Worm (Caenorhabditis elegans) whole organism, L2 larva: ENCODE measurements around the gene C18B10.6.

Source experiments
- aly-2 ChIP-seq: fragments of 150-350 bp; optimal IDR thresholded peaks from 2 replicates; lab custom pipeline; 2014; ENCODE audit warnings: missing biosample characterization, missing genetic modification characterization
- ama-1 ChIP-seq: fragments of 150-350 bp; optimal IDR thresholded peaks from 2 replicates; lab custom pipeline; 2018; ENCODE audit warnings: inconsistent platforms
- ceh-82 ChIP-seq: fragments of 150-350 bp; optimal IDR thresholded peaks from 2 replicates; lab custom pipeline; 2014; ENCODE audit warnings: missing biosample characterization, missing genetic modification characterization
- elt-1 ChIP-seq: fragments of 150-350 bp; optimal IDR thresholded peaks from 2 replicates; lab custom pipeline; 2014; ENCODE audit warnings: missing biosample characterization, missing genetic modification characterization
- lin-13 ChIP-seq: fragments of 150-350 bp; optimal IDR thresholded peaks from 2 replicates; lab custom pipeline; 2014; ENCODE audit warnings: missing biosample characterization, missing genetic modification reagents, missing genetic modification characterization
- lsy-2 ChIP-seq, 2 experiments: fragments of 150-350 bp in 1 of 2; sonication (generic microtip) in 1 of 2; optimal IDR thresholded peaks; 2 replicates each; lab custom pipeline; 2014 to 2017; ENCODE audit warnings: missing biosample characterization in 2 of 2, missing genetic modification characterization in 2 of 2
- mbf-1 ChIP-seq: sonication (generic microtip); optimal IDR thresholded peaks from 2 replicates; lab custom pipeline; 2017; ENCODE audit warnings: missing biosample characterization, missing genetic modification characterization
- nhr-11 ChIP-seq: fragments of 150-350 bp; optimal IDR thresholded peaks from 2 replicates; lab custom pipeline; 2014; ENCODE audit warnings: missing biosample characterization, missing genetic modification characterization
- nhr-21 ChIP-seq: fragments of 150-350 bp; optimal IDR thresholded peaks from 2 replicates; lab custom pipeline; 2014; ENCODE audit warnings: missing biosample characterization, missing genetic modification characterization
- snpc-4 ChIP-seq: fragments of 150-350 bp; optimal IDR thresholded peaks from 2 replicates; lab custom pipeline; 2014; ENCODE audit warnings: missing biosample characterization, missing genetic modification characterization
- unc-39 ChIP-seq: fragments of 150-350 bp; optimal IDR thresholded peaks from 2 replicates; lab custom pipeline; 2014; ENCODE audit warnings: missing biosample characterization, missing genetic modification characterization

ce11 chrV:7446965-7447364 lies 33.9 kb downstream of the C18B10.6 start, which contains the start of gene F25E5.5:
- TF ChIP-seq aly-2 (tag; lab: Kevin White, UChicago) (no peak), elt-1 (tag; lab: Kevin White, UChicago) (no peak), ceh-82 (no peak), mbf-1 (tag; lab: Kevin White, UChicago) (no peak), nhr-11 (tag; lab: Kevin White, UChicago) (no peak), ama-1 (lab: Kevin White, UChicago) (no peak), unc-39 (tag; lab: Kevin White, UChicago) (no peak), snpc-4 (tag; lab: Kevin White, UChicago) (no peak), lsy-2 (tag; optimal IDR thresholded peaks at IDR 0.05; lab: Kevin White, UChicago) (no peak), nhr-21 (tag; lab: Kevin White, UChicago) (no peak), lin-13 (GFP tag; lab: Kevin White, UChicago) (no peak)
